Fruit fly (Drosophila melanogaster) whole organism, pupa: ENCODE data around the gene Sirt4.

ENCODE experiments used
- D1 ChIP-seq: fragments of 200-800 bp; sonication (Bioruptor generic); optimal IDR thresholded peaks from 2 replicates; lab custom pipeline; 2018; ENCODE audit warnings: missing biosample characterization, mild to moderate bottlenecking, missing genetic modification characterization, moderate library complexity
- Snoo ChIP-seq: fragments of 200-800 bp; sonication (Bioruptor generic); optimal IDR thresholded peaks from 3 replicates; lab custom pipeline; 2017; ENCODE audit warnings: missing biosample characterization, mild to moderate bottlenecking, missing genetic modification characterization, inconsistent platforms
- rn ChIP-seq: fragments of 200-800 bp; sonication (Bioruptor generic); IDR thresholded peaks from 2 replicates; pipeline ENCODE4 v1.3.6; 2022; ENCODE audit warnings: missing biosample characterization, missing genetic modification characterization

DNA sequence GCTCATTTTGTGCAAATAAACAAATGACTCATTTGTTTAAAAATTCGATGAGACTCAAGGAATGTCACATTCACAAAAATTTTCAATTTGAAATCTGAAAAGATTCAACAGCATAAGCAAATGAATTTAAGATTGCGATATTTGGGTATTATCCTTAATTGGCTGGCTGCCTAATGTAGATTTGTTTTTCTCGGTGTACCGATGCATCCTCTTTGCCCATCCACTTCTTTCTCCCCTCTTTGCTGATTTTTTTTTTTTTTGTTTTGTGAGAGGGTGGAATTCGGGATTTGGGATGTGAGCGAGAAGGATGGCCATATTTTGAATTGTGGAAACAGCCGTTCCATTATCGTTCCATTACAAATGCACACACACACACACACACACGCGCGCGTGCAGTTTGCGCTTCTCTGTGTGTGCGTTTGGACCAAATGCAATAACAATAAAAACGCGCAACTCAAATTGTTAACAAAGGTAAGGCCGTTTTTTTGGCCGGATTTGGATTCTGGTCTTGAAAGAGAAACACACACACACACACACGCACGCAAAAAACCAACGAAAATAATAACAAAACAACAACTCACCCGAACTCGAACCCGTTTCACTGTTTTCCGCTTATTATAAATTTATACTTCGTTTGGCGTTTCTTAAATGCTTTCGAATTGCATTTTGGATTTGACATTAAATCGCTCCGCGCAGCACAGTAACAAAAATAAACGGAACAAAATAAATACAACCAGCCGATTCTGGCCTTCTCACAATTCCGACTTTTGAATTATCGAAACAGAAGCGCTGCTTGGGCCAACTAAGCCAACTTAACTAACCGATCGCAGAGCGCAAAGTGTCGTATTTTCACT is 13.6 kb upstream of the Sirt4 start:
- TF ChIP-seq Snoo (peak; percentile 81), D1 (tag; lab: Kevin White, UChicago) (no peak), rn (0 out of 2 replicates have a peak, but pooled peaks have one; percentile 4)
